Fruit fly (Drosophila melanogaster) whole organism, embryonic: ENCODE data around the gene CG34002.

ENCODE experiments used
- CG10565 ChIP-seq: fragments of 200-800 bp; sonication (Bioruptor generic); optimal IDR thresholded peaks from 3 replicates; lab custom pipeline; 2016; ENCODE audit warnings: missing biosample characterization, mild to moderate bottlenecking, missing genetic modification characterization
- CG2678 ChIP-seq: fragments of 200-800 bp; sonication (Bioruptor generic); optimal IDR thresholded peaks from 3 replicates; lab custom pipeline; 2019; ENCODE audit warnings: missing biosample characterization, mild to moderate bottlenecking, missing genetic modification characterization, moderate library complexity
- CG2875 ChIP-seq: fragments of 200-800 bp; sonication (Bioruptor generic); optimal IDR thresholded peaks from 2 replicates; lab custom pipeline; 2017; ENCODE audit warnings: missing biosample characterization, mild to moderate bottlenecking, missing genetic modification characterization, missing genetic modification reagents
- CG6272 ChIP-seq: fragments of 200-800 bp; sonication (Bioruptor generic); IDR thresholded peaks from 2 replicates; pipeline ENCODE4 v1.3.6; 2022; ENCODE audit warnings: missing biosample characterization, missing genetic modification characterization
- CG7928 ChIP-seq: fragments of 200-800 bp; sonication (Bioruptor generic); optimal IDR thresholded peaks from 2 replicates; lab custom pipeline; 2017; ENCODE audit warnings: missing biosample characterization, mild to moderate bottlenecking, missing genetic modification characterization
- Dbx ChIP-seq: fragments of 200-800 bp; sonication (Bioruptor generic); IDR thresholded peaks from 3 replicates; pipeline ENCODE4 v1.3.6; 2022; ENCODE audit warnings: missing biosample characterization, missing genetic modification characterization
- Sry-β ChIP-seq: fragments of 200-800 bp; sonication (Bioruptor generic); optimal IDR thresholded peaks from 2 replicates; lab custom pipeline; 2018; ENCODE audit warnings: missing biosample characterization, mild to moderate bottlenecking, missing genetic modification characterization, moderate library complexity
- crol ChIP-seq: fragments of 200-800 bp; sonication (Bioruptor generic); IDR thresholded peaks from 2 replicates; pipeline ENCODE4 v1.3.6; 2022; ENCODE audit warnings: missing biosample characterization, missing genetic modification characterization
- tap ChIP-seq: fragments of 200-800 bp; optimal IDR thresholded peaks from 3 replicates; lab custom pipeline; 2019; ENCODE audit warnings: missing biosample characterization, mild to moderate bottlenecking, missing genetic modification characterization, moderate library complexity

DNA sequence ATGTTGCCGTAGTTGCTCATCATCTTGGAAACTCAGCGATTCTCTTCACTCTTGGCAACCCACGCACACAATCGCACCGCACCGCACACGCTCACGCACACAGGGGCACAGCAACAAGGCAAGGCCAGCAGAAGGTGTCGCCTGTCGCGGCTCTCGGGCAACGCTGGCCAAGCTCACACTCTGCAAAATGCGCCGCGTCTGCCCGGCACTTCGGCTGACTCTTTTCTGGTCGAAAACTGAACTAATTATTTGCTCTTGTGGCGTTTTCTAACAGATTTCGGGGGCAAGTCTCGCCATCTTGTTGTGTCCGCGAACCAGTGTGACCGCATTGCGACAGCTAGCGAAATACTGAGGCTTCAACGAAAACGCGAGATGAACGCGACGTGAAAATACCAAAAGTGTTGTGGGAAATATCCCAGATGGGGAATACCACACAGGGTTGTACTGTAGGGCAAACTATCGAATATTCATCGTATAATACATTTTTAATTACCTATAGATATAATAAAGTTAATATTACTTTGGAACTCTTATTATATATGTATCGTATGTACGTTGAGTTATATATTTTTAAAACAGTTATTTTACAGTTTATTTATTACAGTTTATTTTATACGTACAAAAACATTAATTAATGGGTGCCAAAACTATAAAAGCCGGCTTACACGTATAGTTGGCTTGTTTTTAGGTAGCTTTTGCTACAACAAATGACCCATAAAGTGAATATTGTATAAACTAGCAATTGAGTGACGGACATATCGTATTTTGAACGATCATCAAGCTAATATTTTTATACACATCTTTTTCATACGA lies 11.9 kb upstream of the CG34002 start, which contains the start of the genes MED19 and CG7430:
- no peak for TF ChIP-seq CG6272 (GFP tag; lab: Robert Waterston, UW)
- TF ChIP-seq CG2875 (GFP tag; lab: Kevin White, UChicago), result no peak
- peak; percentile 13 for TF ChIP-seq Sry-β (GFP tag; lab: Kevin White, UChicago)
- no peak for TF ChIP-seq crol (GFP tag; lab: Robert Waterston, UW)
- no peak; the same call in 2 of the 3 replicates for TF ChIP-seq Dbx (GFP tag; lab: Robert Waterston, UW)
- TF ChIP-seq CG7928, result peak; percentile 62
- TF ChIP-seq tap, result no peak
- no peak for TF ChIP-seq CG10565 (GFP tag; lab: Kevin White, UChicago)
- TF ChIP-seq CG2678, result no peak
